Fruit fly (Drosophila melanogaster) whole organism, embryonic: Measurements from ENCODE around the gene Chd1.
A peak's percentile ranks its signal among the peaks of the same experiment; 100 is the strongest.

Experiments used
- Aef1 ChIP-seq: fragments of 200-800 bp; sonication (Bioruptor generic); IDR thresholded peaks from 3 replicates; pipeline ENCODE4 v1.3.6; 2022; ENCODE audit warnings: missing biosample characterization, missing genetic modification characterization
- Awh ChIP-seq: fragments of 200-800 bp; sonication (Bioruptor generic); IDR thresholded peaks from 2 replicates; pipeline ENCODE4, ENCODE4 v1.3.6; 2022; ENCODE audit warnings: missing biosample characterization, missing genetic modification characterization
- CG1024 ChIP-seq: fragments of 200-800 bp; sonication (Bioruptor generic); IDR thresholded peaks from 2 replicates; pipeline ENCODE4 v1.3.6; 2022; ENCODE audit warnings: missing biosample characterization, missing genetic modification characterization
- CG10979 ChIP-seq: fragments of 200-800 bp; sonication (Bioruptor generic); optimal IDR thresholded peaks from 2 replicates; lab custom pipeline; 2018; ENCODE audit warnings: missing biosample characterization, mild to moderate bottlenecking, missing genetic modification characterization, moderate library complexity
- CG11696 ChIP-seq: fragments of 200-800 bp; sonication (Bioruptor generic); IDR thresholded peaks from 2 replicates; pipeline ENCODE4 v1.3.6; 2022; ENCODE audit warnings: missing biosample characterization, missing genetic modification characterization
- CG12769 ChIP-seq: fragments of 200-800 bp; sonication (Bioruptor generic); optimal IDR thresholded peaks from 2 replicates; lab custom pipeline; 2019; ENCODE audit warnings: missing biosample characterization, mild to moderate bottlenecking, missing genetic modification characterization, moderate library complexity
- CG12942 ChIP-seq: fragments of 200-800 bp; sonication (Bioruptor generic); optimal IDR thresholded peaks from 3 replicates; lab custom pipeline; 2016; ENCODE audit warnings: missing biosample characterization, missing genetic modification characterization
- CG14667 ChIP-seq: fragments of 200-800 bp; sonication (Bioruptor generic); IDR thresholded peaks from 2 replicates; pipeline ENCODE4 v1.3.6; 2022; ENCODE audit warnings: missing biosample characterization, missing genetic modification characterization
- CG15479 ChIP-seq: fragments of 200-800 bp; sonication (Bioruptor generic); optimal IDR thresholded peaks from 3 replicates; lab custom pipeline; 2019; ENCODE audit warnings: missing biosample characterization, mild to moderate bottlenecking, missing genetic modification characterization, moderate library complexity
- CG16779 ChIP-seq: fragments of 200-800 bp; sonication (Bioruptor generic); IDR thresholded peaks from 2 replicates; pipeline ENCODE4 v1.3.6; 2022; ENCODE audit warnings: missing biosample characterization, missing genetic modification characterization
- CG17328 ChIP-seq: fragments of 200-800 bp; sonication (Bioruptor generic); IDR thresholded peaks from 2 replicates; pipeline ENCODE4 v1.3.6; 2022; ENCODE audit warnings: missing biosample characterization, missing genetic modification characterization
- CG17912 ChIP-seq: fragments of 200-800 bp; sonication (Bioruptor generic); optimal IDR thresholded peaks from 2 replicates; lab custom pipeline; 2018; ENCODE audit warnings: missing biosample characterization, mild to moderate bottlenecking, missing genetic modification characterization
- CG2889 ChIP-seq: fragments of 200-800 bp; sonication (Bioruptor generic); IDR thresholded peaks from 3 replicates; pipeline ENCODE4 v1.3.6; 2022; ENCODE audit warnings: missing biosample characterization, missing genetic modification characterization
- CG31365 ChIP-seq: fragments of 200-800 bp; sonication (Bioruptor generic); optimal IDR thresholded peaks from 2 replicates; lab custom pipeline; 2018; ENCODE audit warnings: missing biosample characterization, mild to moderate bottlenecking, missing genetic modification characterization
- CG4820 ChIP-seq: fragments of 200-800 bp; sonication (Bioruptor generic); optimal IDR thresholded peaks from 3 replicates; lab custom pipeline; 2016; ENCODE audit warnings: missing biosample characterization, missing genetic modification characterization
- CG6272 ChIP-seq: fragments of 200-800 bp; sonication (Bioruptor generic); IDR thresholded peaks from 2 replicates; pipeline ENCODE4 v1.3.6; 2022; ENCODE audit warnings: missing biosample characterization, missing genetic modification characterization
- CG6683 ChIP-seq: fragments of 200-800 bp; sonication (Bioruptor generic); optimal IDR thresholded peaks from 2 replicates; lab custom pipeline; 2017; ENCODE audit warnings: missing biosample characterization, mild to moderate bottlenecking, missing genetic modification characterization, missing genetic modification reagents
- CG7372 ChIP-seq: fragments of 200-800 bp; sonication (Bioruptor generic); IDR thresholded peaks from 2 replicates; pipeline ENCODE4 v1.3.6; 2022; ENCODE audit warnings: missing biosample characterization, missing genetic modification characterization
- CG7556 ChIP-seq: fragments of 200-800 bp; sonication (Bioruptor generic); optimal IDR thresholded peaks from 2 replicates; lab custom pipeline; 2017; ENCODE audit warnings: missing biosample characterization, mild to moderate bottlenecking, missing genetic modification characterization
- Dll ChIP-seq: fragments of 200-800 bp; sonication (Bioruptor generic); IDR thresholded peaks from 4 replicates; pipeline ENCODE4 v1.3.6; 2022; ENCODE audit warnings: missing biosample characterization, missing genetic modification characterization; ENCODE audit not compliant: partially characterized antibody
- Fer2 ChIP-seq: fragments of 200-800 bp; sonication (Bioruptor generic); optimal IDR thresholded peaks from 2 replicates; lab custom pipeline; 2018; ENCODE audit warnings: missing biosample characterization, mild to moderate bottlenecking, missing genetic modification characterization, moderate library complexity
- HLH3B ChIP-seq: fragments of 200-800 bp; sonication (Bioruptor generic); IDR thresholded peaks from 2 replicates; pipeline ENCODE4 v1.3.6; 2022; ENCODE audit warnings: missing biosample characterization, missing genetic modification characterization
- Kr ChIP-seq: fragments of 200-800 bp; sonication (Bioruptor generic); optimal IDR thresholded peaks from 2 replicates; lab custom pipeline; 2017; ENCODE audit warnings: missing biosample characterization, mild to moderate bottlenecking, missing genetic modification characterization
- Lim3 ChIP-seq: fragments of 200-800 bp; sonication (Bioruptor generic); IDR thresholded peaks from 2 replicates; pipeline ENCODE4 v1.3.6; 2022; ENCODE audit warnings: missing biosample characterization, missing genetic modification characterization
- Neu2 ChIP-seq: fragments of 200-800 bp; sonication (Bioruptor generic); optimal IDR thresholded peaks from 3 replicates; lab custom pipeline; 2016; ENCODE audit warnings: missing biosample characterization, missing genetic modification characterization, borderline replicate concordance
- Nf-YA ChIP-seq: fragments of 200-800 bp; sonication (Bioruptor generic); IDR thresholded peaks from 2 replicates; pipeline ENCODE4 v1.3.6; 2022; ENCODE audit warnings: missing biosample characterization, missing genetic modification characterization
- Rfx ChIP-seq: fragments of 200-800 bp; sonication (Bioruptor generic); IDR thresholded peaks from 2 replicates; pipeline ENCODE4 v1.3.6; 2022; ENCODE audit warnings: missing biosample characterization, missing genetic modification characterization
- Rx ChIP-seq: fragments of 200-800 bp; sonication (Bioruptor generic); IDR thresholded peaks from 2 replicates; pipeline ENCODE4 v1.3.6; 2022; ENCODE audit warnings: missing biosample characterization, missing genetic modification characterization
- Scr ChIP-seq: fragments of 200-800 bp; sonication (Bioruptor generic); IDR thresholded peaks from 2 replicates; pipeline ENCODE4 v1.3.6; 2022; ENCODE audit warnings: missing biosample characterization, missing genetic modification characterization; ENCODE audit not compliant: partially characterized antibody
- ab ChIP-seq: fragments of 200-800 bp; sonication (Bioruptor generic); optimal IDR thresholded peaks from 2 replicates; lab custom pipeline; 2016; ENCODE audit warnings: missing biosample characterization, missing genetic modification characterization
- al ChIP-seq: fragments of 200-800 bp; sonication (Bioruptor generic); IDR thresholded peaks from 2 replicates; pipeline ENCODE4 v1.3.6; 2022; ENCODE audit warnings: missing biosample characterization, missing genetic modification characterization
- ato ChIP-seq: fragments of 200-800 bp; sonication (Bioruptor generic); IDR thresholded peaks from 2 replicates; pipeline ENCODE4 v1.3.6; 2022; ENCODE audit warnings: missing biosample characterization, missing genetic modification characterization; ENCODE audit not compliant: partially characterized antibody
- btn ChIP-seq: fragments of 200-800 bp; sonication (Bioruptor generic); optimal IDR thresholded peaks from 2 replicates; lab custom pipeline; 2016; ENCODE audit warnings: missing biosample characterization, missing genetic modification characterization
- chm ChIP-seq: fragments of 200-800 bp; sonication (Bioruptor generic); IDR thresholded peaks from 2 replicates; pipeline ENCODE4 v1.3.6; 2022; ENCODE audit warnings: missing biosample characterization, missing genetic modification characterization
- crc ChIP-seq: fragments of 200-800 bp; sonication (Bioruptor generic); optimal IDR thresholded peaks from 2 replicates; lab custom pipeline; 2016; ENCODE audit warnings: missing biosample characterization, missing genetic modification characterization
- dan ChIP-seq: fragments of 200-800 bp; sonication (Bioruptor generic); IDR thresholded peaks from 2 replicates; pipeline ENCODE4 v1.3.6; 2022; ENCODE audit warnings: missing biosample characterization, missing genetic modification characterization
- dati ChIP-seq: fragments of 200-800 bp; sonication (Bioruptor generic); IDR thresholded peaks from 2 replicates; pipeline ENCODE4 v1.3.6; 2022; ENCODE audit warnings: missing biosample characterization, missing genetic modification characterization
- dimm ChIP-seq: fragments of 200-800 bp; sonication (Bioruptor generic); IDR thresholded peaks from 2 replicates; pipeline ENCODE4 v1.3.6; 2022; ENCODE audit warnings: missing biosample characterization, missing genetic modification characterization
- en ChIP-seq: fragments of 200-800 bp; sonication (Bioruptor generic); optimal IDR thresholded peaks from 2 replicates; lab custom pipeline; 2016; ENCODE audit warnings: missing biosample characterization, missing genetic modification characterization
- fd102C ChIP-seq: fragments of 200-800 bp; sonication (Bioruptor generic); optimal IDR thresholded peaks from 2 replicates; lab custom pipeline; 2018; ENCODE audit warnings: missing biosample characterization, mild to moderate bottlenecking, missing genetic modification characterization, moderate library complexity
- fd64A ChIP-seq: fragments of 200-800 bp; sonication (Bioruptor generic); optimal IDR thresholded peaks from 3 replicates; lab custom pipeline; 2018; ENCODE audit warnings: missing biosample characterization, mild to moderate bottlenecking, missing genetic modification characterization
- gem ChIP-seq: fragments of 200-800 bp; sonication (Bioruptor generic); optimal IDR thresholded peaks from 2 replicates; lab custom pipeline; 2019; ENCODE audit warnings: missing biosample characterization, mild to moderate bottlenecking, missing genetic modification characterization, moderate library complexity
- hb ChIP-seq: fragments of 200-800 bp; sonication (Bioruptor generic); IDR thresholded peaks from 3 replicates; pipeline ENCODE4 v1.3.6; 2022; ENCODE audit warnings: missing biosample characterization, missing genetic modification characterization; ENCODE audit not compliant: partially characterized antibody
- her ChIP-seq: fragments of 200-800 bp; sonication (Bioruptor generic); optimal IDR thresholded peaks from 2 replicates; lab custom pipeline; 2016; ENCODE audit warnings: missing biosample characterization, missing genetic modification characterization
- kah ChIP-seq: fragments of 200-800 bp; sonication (Bioruptor generic); optimal IDR thresholded peaks from 2 replicates; lab custom pipeline; 2018; ENCODE audit warnings: missing biosample characterization, mild to moderate bottlenecking, missing genetic modification characterization
- ken ChIP-seq: fragments of 200-800 bp; sonication (Bioruptor generic); IDR thresholded peaks from 3 replicates; pipeline ENCODE4 v1.3.6; 2022; ENCODE audit warnings: missing biosample characterization, missing genetic modification characterization
- klu ChIP-seq: fragments of 200-800 bp; sonication (Bioruptor generic); IDR thresholded peaks from 2 replicates; pipeline ENCODE4 v1.3.6; 2022; ENCODE audit warnings: missing biosample characterization, missing genetic modification characterization
- lab ChIP-seq: fragments of 200-800 bp; sonication (Bioruptor generic); optimal IDR thresholded peaks from 3 replicates; lab custom pipeline; 2017; ENCODE audit warnings: missing biosample characterization, missing genetic modification characterization, mild to moderate bottlenecking, moderate library complexity, missing genetic modification reagents
- mam ChIP-seq: fragments of 200-800 bp; sonication (Bioruptor generic); optimal IDR thresholded peaks from 3 replicates; lab custom pipeline; 2016; ENCODE audit warnings: missing biosample characterization, missing genetic modification characterization
- sens-2 ChIP-seq: fragments of 200-800 bp; sonication (Bioruptor generic); IDR thresholded peaks from 2 replicates; pipeline ENCODE4 v1.3.6; 2022; ENCODE audit warnings: missing biosample characterization, missing genetic modification characterization
- yki ChIP-seq: fragments of >200 bp; optimal IDR thresholded peaks from 3 replicates; lab custom pipeline; 2018
- zfh2 ChIP-seq: fragments of 200-800 bp; sonication (Bioruptor generic); optimal IDR thresholded peaks from 2 replicates; lab custom pipeline; 2016; ENCODE audit warnings: missing biosample characterization, missing genetic modification characterization

Gene Chd1

DNA sequence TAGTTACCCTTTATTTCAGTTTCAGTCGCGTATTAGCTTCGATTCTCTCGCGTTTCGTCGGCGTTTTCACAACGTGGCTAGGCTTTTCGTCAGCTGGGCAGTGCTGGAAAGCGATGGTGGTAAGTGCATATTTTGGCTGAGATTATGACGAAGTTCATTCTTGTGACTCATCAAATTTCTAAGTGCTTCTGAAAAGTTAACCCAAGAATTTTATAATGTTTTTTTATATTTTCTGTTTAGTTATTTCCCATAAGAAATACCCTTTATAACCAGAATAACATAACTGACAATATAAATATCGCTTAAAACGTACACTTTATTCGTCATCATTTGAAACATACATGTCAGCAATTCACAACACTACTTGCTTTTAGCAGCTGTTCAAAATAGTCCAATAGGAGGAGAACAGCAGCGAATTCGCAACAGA lies 49.6 kb upstream of the Chd1 start, which contains the start of the genes CG17260 and SerRS (continued):
- TF ChIP-seq Neu2 (GFP tag; lab: Kevin White, UChicago) (peak; percentile 25), btn (GFP tag; lab: Kevin White, UChicago) (peak; percentile 60), Rfx (GFP tag; lab: Robert Waterston, UW) (peak; percentile 94), dati (GFP tag; lab: Robert Waterston, UW) (no peak), CG11696 (GFP tag; lab: Robert Waterston, UW) (no peak), en (GFP tag; lab: Kevin White, UChicago) (peak; percentile 89), CG7556 (GFP tag; lab: Kevin White, UChicago) (peak; percentile 91), CG14667 (GFP tag; lab: Robert Waterston, UW) (peak; percentile 94), Aef1 (peak; percentile 91), CG12769 (tag; lab: Kevin White, UChicago) (no peak), sens-2 (peak; percentile 45; the same call in 1 of the 2 replicates), CG1024 (GFP tag; lab: Robert Waterston, UW) (peak; percentile 35; the same call in 1 of the 2 replicates), fd102C (GFP tag; lab: Kevin White, UChicago) (peak; percentile 48), dimm (GFP tag; lab: Robert Waterston, UW) (peak; percentile 73), ab (peak; percentile 7), zfh2 (peak; percentile 97), Nf-YA (GFP tag; lab: Robert Waterston, UW) (peak; percentile 67; the same call in 1 of the 2 replicates), Fer2 (tag; lab: Kevin White, UChicago) (peak; percentile 90), CG17328 (GFP tag; lab: Robert Waterston, UW) (peak; percentile 81), Lim3 (GFP tag; lab: Robert Waterston, UW) (peak; percentile 57; the same call in 1 of the 2 replicates), CG16779 (GFP tag; lab: Robert Waterston, UW) (peak; percentile 56; the same call in 1 of the 2 replicates), CG10979 (tag; lab: Kevin White, UChicago) (peak; percentile 87), ato (GFP tag; lab: Robert Waterston, UW) (no peak), chm (GFP tag; lab: Robert Waterston, UW) (peak; percentile 36; the same call in 1 of the 2 replicates), fd64A (GFP tag; lab: Kevin White, UChicago) (no peak), her (GFP tag; lab: Kevin White, UChicago) (peak; percentile 70), Rx (peak; percentile 85), CG6683 (GFP tag; lab: Kevin White, UChicago) (peak; percentile 78), klu (peak; percentile 94), gem (tag; lab: Kevin White, UChicago) (peak; percentile 97), CG6272 (GFP tag; lab: Robert Waterston, UW) (peak; percentile 93), mam (peak; percentile 96), crc (GFP tag; lab: Kevin White, UChicago) (peak; percentile 88), Awh (peak; percentile 83), al (GFP tag; lab: Robert Waterston, UW) (peak; percentile 95), lab (GFP tag; lab: Kevin White, UChicago) (peak; percentile 94), Kr (GFP tag; lab: Kevin White, UChicago) (no peak), ken (GFP tag; lab: Robert Waterston, UW) (peak; percentile 94), CG12942 (GFP tag; lab: Kevin White, UChicago) (peak; percentile 92), Dll (GFP tag; lab: Robert Waterston, UW) (peak; percentile 69), CG2889 (GFP tag; lab: Robert Waterston, UW) (peak; percentile 86), HLH3B (GFP tag; lab: Robert Waterston, UW) (peak; percentile 85; the same call in 1 of the 2 replicates), CG7372 (peak; percentile 88), kah (GFP tag; lab: Kevin White, UChicago) (peak; percentile 69), hb (GFP tag; lab: Robert Waterston, UW) (no peak), CG17912 (peak; percentile 33), Scr (GFP tag; lab: Robert Waterston, UW) (peak; percentile 67), CG15479 (GFP tag; lab: Kevin White, UChicago) (no peak), CG4820 (GFP tag; lab: Kevin White, UChicago) (peak; percentile 88), CG31365 (no peak), dan (GFP tag; lab: Robert Waterston, UW) (peak; percentile 86), yki (lab: Kevin White, UChicago) (no peak)
